Worm (Caenorhabditis elegans): ENCODE measurements around the gene C46C2.7.

- TF ChIP-seq elt-1 (tag; optimal IDR thresholded peaks at IDR 0.05) (no peak), nhr-12 (tag; optimal IDR thresholded peaks at IDR 0.05) (no peak), fos-1 (tag; optimal IDR thresholded peaks at IDR 0.05) (no peak), ceh-9 (tag; optimal IDR thresholded peaks at IDR 0.05) (no peak), pha-4 (tag; optimal IDR thresholded peaks at IDR 0.05) (no peak), daf-12 (tag; optimal IDR thresholded peaks at IDR 0.05) (no peak), nhr-23 (tag; optimal IDR thresholded peaks at IDR 0.05) (no peak), ama-1 (optimal IDR thresholded peaks at IDR 0.05) (no peak)
These were observed 48.5 kb upstream of the C46C2.7 start, which contains the start of gene daf-10 for ce11 chrIV:9146111-9146510.
